Worm (Caenorhabditis elegans) whole organism, L3 larva: ENCODE results near the gene gpa-6.

Experiments
- aly-2 ChIP-seq: fragments of 150-350 bp; optimal IDR thresholded peaks from 2 replicates; lab custom pipeline; 2014; ENCODE audit warnings: missing biosample characterization, missing genetic modification characterization
- ama-1 ChIP-seq: fragments of 150-350 bp; optimal IDR thresholded peaks from 2 replicates; lab custom pipeline; 2018
- nhr-28 ChIP-seq: fragments of 150-350 bp; optimal IDR thresholded peaks from 2 replicates; lab custom pipeline; 2014; ENCODE audit warnings: missing biosample characterization, missing genetic modification characterization
- skn-1 ChIP-seq: fragments of 150-350 bp; optimal IDR thresholded peaks from 2 replicates; lab custom pipeline; 2014; ENCODE audit warnings: missing biosample characterization, missing genetic modification characterization
- unc-62 ChIP-seq: fragments of 150-350 bp; sonication (generic microtip); optimal IDR thresholded peaks from 4 replicates; lab custom pipeline; 2014; ENCODE audit warnings: missing biosample characterization, missing genetic modification reagents, missing genetic modification characterization

DNA sequence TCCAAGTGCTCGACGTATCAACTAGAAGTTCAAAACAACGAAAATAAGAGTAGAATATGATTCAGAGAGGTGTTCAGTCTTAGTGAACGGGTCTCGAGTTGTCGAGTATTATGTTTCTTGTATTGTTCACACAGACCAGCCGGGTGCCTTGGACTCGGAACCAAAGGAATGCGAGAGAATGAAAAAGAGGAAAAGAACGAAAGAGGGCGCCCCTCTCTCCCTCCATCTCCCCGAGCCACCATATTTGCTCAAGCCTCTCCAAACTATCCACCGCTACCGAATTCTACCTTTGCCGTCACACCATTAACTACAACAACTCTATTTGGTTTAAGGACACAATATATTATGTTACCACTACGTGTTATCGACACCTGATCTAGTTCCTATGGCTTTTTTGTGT, 29.2 kb upstream of the gpa-6 start:
- TF ChIP-seq nhr-28 (tag; lab: Kevin White, UChicago) (no peak), unc-62 (GFP tag; lab: Kevin White, UChicago) (no peak), skn-1 (tag; lab: Kevin White, UChicago) (no peak), aly-2 (no peak), ama-1 (lab: Kevin White, UChicago) (no peak)
